Worm (Caenorhabditis elegans): ENCODE data around the gene itm-2.

Gene itm-2

ce11 chrX:5470111-5470745 is 25.3 kb downstream of the itm-2 start:
- TF ChIP-seq elt-1 (tag; optimal IDR thresholded peaks at IDR 0.05) (peak; percentile 64), snpc-4 (tag; optimal IDR thresholded peaks at IDR 0.05) (no peak), nhr-28 (tag; optimal IDR thresholded peaks at IDR 0.05) (no peak), nhr-25 (tag; optimal IDR thresholded peaks at IDR 0.05) (peak; percentile 46), aly-2 (tag; optimal IDR thresholded peaks at IDR 0.05) (no peak)

ce11 chrX:5475164-5475576 is 30.2 kb downstream of the itm-2 start:
- TF ChIP-seq ceh-16 (tag; optimal IDR thresholded peaks at IDR 0.05) (no peak), egl-27 (tag; optimal IDR thresholded peaks at IDR 0.05) (peak; percentile 47), elt-3 (tag; optimal IDR thresholded peaks at IDR 0.05) (peak in 1 of 3 experiments; percentile 63), ZK546.5 (tag; optimal IDR thresholded peaks at IDR 0.05) (no peak), lsy-12 (tag; optimal IDR thresholded peaks at IDR 0.05) (peak; percentile 7), nfya-1 (tag; optimal IDR thresholded peaks at IDR 0.05; ENCODE audit: insufficient read depth) (peak; percentile 67), nhr-76 (tag; optimal IDR thresholded peaks at IDR 0.05) (no peak), nhr-67 (tag; optimal IDR thresholded peaks at IDR 0.05) (no peak), nhr-77 (tag; optimal IDR thresholded peaks at IDR 0.05) (no peak), elt-1 (tag; optimal IDR thresholded peaks at IDR 0.05) (peak; percentile 9), nhr-25 (tag; optimal IDR thresholded peaks at IDR 0.05) (peak; percentile 99), ceh-9 (tag; optimal IDR thresholded peaks at IDR 0.05) (no peak), unc-62 (GFP tag; optimal IDR thresholded peaks at IDR 0.05) (no peak), fos-1 (tag; optimal IDR thresholded peaks at IDR 0.05) (no peak), mdl-1 (tag; optimal IDR thresholded peaks at IDR 0.05) (no peak), nhr-12 (tag; optimal IDR thresholded peaks at IDR 0.05) (no peak), zag-1 (tag; optimal IDR thresholded peaks at IDR 0.05) (no peak), ceh-28 (tag; optimal IDR thresholded peaks at IDR 0.05) (peak; percentile 65), mml-1 (tag; optimal IDR thresholded peaks at IDR 0.05) (no peak), daf-12 (tag; optimal IDR thresholded peaks at IDR 0.05) (no peak), elt-2 (tag; optimal IDR thresholded peaks at IDR 0.05) (peak; percentile 67), ceh-82 (tag; optimal IDR thresholded peaks at IDR 0.05) (no peak), lin-39 (tag; optimal IDR thresholded peaks at IDR 0.05) (peak; percentile 55), pha-4 (tag; optimal IDR thresholded peaks at IDR 0.05) (peak; percentile 82), pqm-1 (tag; optimal IDR thresholded peaks at IDR 0.05) (peak; percentile 48), fkh-2 (tag; optimal IDR thresholded peaks at IDR 0.05) (no peak), R02D3.7 (tag; optimal IDR thresholded peaks at IDR 0.05) (no peak), sea-2 (GFP tag; optimal IDR thresholded peaks at IDR 0.05) (no peak), lin-15B (tag; optimal IDR thresholded peaks at IDR 0.05) (peak; percentile 16), ztf-4 (tag; optimal IDR thresholded peaks at IDR 0.05) (no peak), fkh-10 (GFP tag; optimal IDR thresholded peaks at IDR 0.05) (no peak), ztf-11 (tag; optimal IDR thresholded peaks at IDR 0.05) (no peak), unc-39 (tag; optimal IDR thresholded peaks at IDR 0.05) (no peak), aly-2 (tag; optimal IDR thresholded peaks at IDR 0.05) (no peak), nhr-28 (tag; optimal IDR thresholded peaks at IDR 0.05) (no peak), nhr-237 (tag; optimal IDR thresholded peaks at IDR 0.05) (no peak), egl-5 (tag; optimal IDR thresholded peaks at IDR 0.05) (no peak), jun-1 (tag; optimal IDR thresholded peaks at IDR 0.05) (peak; percentile 79), eor-1 (tag; optimal IDR thresholded peaks at IDR 0.05) (no peak), nhr-43 (tag; optimal IDR thresholded peaks at IDR 0.05; ENCODE audit: poor library complexity, severe bottlenecking) (peak; percentile 60), hmg-11 (tag; optimal IDR thresholded peaks at IDR 0.05) (peak; percentile 45), skn-1 (tag; optimal IDR thresholded peaks at IDR 0.05) (no peak), nhr-11 (tag; optimal IDR thresholded peaks at IDR 0.05) (no peak), snpc-4 (tag; optimal IDR thresholded peaks at IDR 0.05) (no peak), nhr-23 (tag; optimal IDR thresholded peaks at IDR 0.05) (peak; percentile 74), tbx-2 (tag; optimal IDR thresholded peaks at IDR 0.05) (peak; percentile 35), ama-1 (optimal IDR thresholded peaks at IDR 0.05) (no peak)
